Worm (Caenorhabditis elegans) whole organism, L2 larva: ENCODE data around the gene F23D12.10.
"Not testable (repeated sequence)": the region's sequence is repeated elsewhere in the genome, so short reads cannot be mapped to it uniquely, and the experiment has no call there.

ENCODE experiments used
- elt-1 ChIP-seq: fragments of 150-350 bp; optimal IDR thresholded peaks from 2 replicates; lab custom pipeline; 2014; ENCODE audit warnings: missing biosample characterization, missing genetic modification characterization
- lin-11 ChIP-seq: fragments of 150-350 bp; sonication (generic microtip); optimal IDR thresholded peaks from 2 replicates; lab custom pipeline; 2014; ENCODE audit warnings: missing biosample characterization, missing genetic modification characterization, inconsistent platforms, mixed read lengths
- lsy-2 ChIP-seq, 2 experiments: fragments of 150-350 bp in 1 of 2; sonication (generic microtip) in 1 of 2; optimal IDR thresholded peaks; 2 replicates each; lab custom pipeline; 2014 to 2017; ENCODE audit warnings: missing biosample characterization in 2 of 2, missing genetic modification characterization in 2 of 2
- nhr-6 ChIP-seq: fragments of 150-350 bp; optimal IDR thresholded peaks from 2 replicates; lab custom pipeline; 2014; ENCODE audit warnings: missing biosample characterization, missing genetic modification characterization
- zag-1 ChIP-seq: fragments of 150-350 bp; optimal IDR thresholded peaks from 2 replicates; lab custom pipeline; 2014; ENCODE audit warnings: missing biosample characterization, missing genetic modification characterization

ce11 chrX:14437806-14438205 is 22.3 kb upstream of the F23D12.10 start:
- not testable (repeated sequence) for TF ChIP-seq lsy-2 (tag; optimal IDR thresholded peaks at IDR 0.05; lab: Kevin White, UChicago); zag-1 (tag; lab: Kevin White, UChicago); elt-1 (tag; lab: Kevin White, UChicago); lin-11 (tag; lab: Kevin White, UChicago); nhr-6 (tag; lab: Kevin White, UChicago)
